Fruit fly (Drosophila melanogaster): ENCODE data around the gene AMPdeam.

The AMPdeam gene

dm6 chrX:13819682-13820081, 26.0 kb downstream of the AMPdeam start:
- no peak for TF ChIP-seq CG8632 (GFP tag; optimal IDR thresholded peaks at IDR 0.05)
- TF ChIP-seq CG15336 (GFP tag; IDR thresholded peaks at IDR 0.05), result peak; percentile 6; the same call in 1 of the 2 replicates
- TF ChIP-seq Blimp-1 (GFP tag; optimal IDR thresholded peaks at IDR 0.05), result peak; percentile 71

- TF ChIP-seq salr (GFP tag; optimal IDR thresholded peaks at IDR 0.05) (peak in 1 of 2 experiments; percentile 22), eg (GFP tag; IDR thresholded peaks at IDR 0.05) (0 out of 3 replicates have a peak, but pooled peaks have one; percentile 22), pdm3 (GFP tag; optimal IDR thresholded peaks at IDR 0.05) (peak; percentile 10), spab (GFP tag; optimal IDR thresholded peaks at IDR 0.05) (no peak), CG10631 (GFP tag; optimal IDR thresholded peaks at IDR 0.05) (peak; percentile 22), achi (GFP tag; optimal IDR thresholded peaks at IDR 0.05) (no peak), Ets96B (tag; optimal IDR thresholded peaks at IDR 0.05) (no peak), Hr4 (GFP tag; optimal IDR thresholded peaks at IDR 0.05) (peak; percentile 37), Sox14 (GFP tag; optimal IDR thresholded peaks at IDR 0.05) (no peak), CG4318 (GFP tag; optimal IDR thresholded peaks at IDR 0.05) (peak; percentile 23), CG8119 (GFP tag; IDR thresholded peaks at IDR 0.05) (peak; percentile 40; the same call in 1 of the 3 replicates), topi (GFP tag; optimal IDR thresholded peaks at IDR 0.05) (no peak), lz (GFP tag; optimal IDR thresholded peaks at IDR 0.05) (no peak), CG32006 (GFP tag; optimal IDR thresholded peaks at IDR 0.05) (peak; percentile 68), Eip78C (GFP tag) (peak; percentile 64), CG6276 (GFP tag; optimal IDR thresholded peaks at IDR 0.05) (peak; percentile 11), CG15336 (GFP tag; IDR thresholded peaks at IDR 0.05) (0 out of 2 replicates have a peak, but pooled peaks have one; percentile 24)
Measured at dm6 chrX:13818841-13819240, 26.8 kb downstream of the AMPdeam start.

dm6 chrX:13818172-13818472, 27.5 kb downstream of the AMPdeam start:
- TF ChIP-seq vri (GFP tag; optimal IDR thresholded peaks at IDR 0.05), result peak; percentile 67
- no peak for TF ChIP-seq Hr39 (GFP tag; optimal IDR thresholded peaks at IDR 0.05)
- TF ChIP-seq CG6792 (GFP tag; optimal IDR thresholded peaks at IDR 0.05), result no peak
- TF ChIP-seq Eip93F (GFP tag; optimal IDR thresholded peaks at IDR 0.05), result no peak

- TF ChIP-seq dac (GFP tag; optimal IDR thresholded peaks at IDR 0.05), result no peak
- no peak for TF ChIP-seq Hr38 (GFP tag; optimal IDR thresholded peaks at IDR 0.05)
- peak; percentile 3 for TF ChIP-seq Sox102F (GFP tag; optimal IDR thresholded peaks at IDR 0.05)
- TF ChIP-seq CG8119 (GFP tag; IDR thresholded peaks at IDR 0.05), result peak; percentile 45; the same call in 1 of the 3 replicates
- no peak for TF ChIP-seq Sox14 (GFP tag; optimal IDR thresholded peaks at IDR 0.05)
- TF ChIP-seq CG8319 (GFP tag; optimal IDR thresholded peaks at IDR 0.05), result no peak
- no peak for TF ChIP-seq CG10631 (GFP tag; optimal IDR thresholded peaks at IDR 0.05)
- TF ChIP-seq Hr39 (GFP tag; optimal IDR thresholded peaks at IDR 0.05), result peak; percentile 9
- TF ChIP-seq CG32006 (GFP tag; optimal IDR thresholded peaks at IDR 0.05), result peak; percentile 35
- peak; percentile 55 for TF ChIP-seq CG6276 (GFP tag; optimal IDR thresholded peaks at IDR 0.05)
- TF ChIP-seq OdsH (GFP tag; optimal IDR thresholded peaks at IDR 0.05), result peak; percentile 12
- peak; percentile 23; the same call in 1 of the 3 replicates for TF ChIP-seq CG6163 (GFP tag; IDR thresholded peaks at IDR 0.05)
- TF ChIP-seq eg (GFP tag; IDR thresholded peaks at IDR 0.05), result peak; percentile 73
- TF ChIP-seq Hr4 (GFP tag; optimal IDR thresholded peaks at IDR 0.05), result peak; percentile 6
- peak; percentile 28 for TF ChIP-seq pdm3 (GFP tag; optimal IDR thresholded peaks at IDR 0.05)
- peak; percentile 82 for TF ChIP-seq svp (GFP tag)
- TF ChIP-seq Smox (GFP tag; optimal IDR thresholded peaks at IDR 0.05), result no peak
- TF ChIP-seq net (GFP tag; optimal IDR thresholded peaks at IDR 0.05), result peak; percentile 0
- no peak for TF ChIP-seq CG11294 (GFP tag; IDR thresholded peaks at IDR 0.05)
- TF ChIP-seq esn (GFP tag; optimal IDR thresholded peaks at IDR 0.05), result peak; percentile 27
- peak; percentile 13 for TF ChIP-seq Met (GFP tag; optimal IDR thresholded peaks at IDR 0.05)
- TF ChIP-seq CG15336 (GFP tag; IDR thresholded peaks at IDR 0.05), result peak; percentile 75
- peak; percentile 48 for TF ChIP-seq fkh (GFP tag; optimal IDR thresholded peaks at IDR 0.05)
- TF ChIP-seq dsx (GFP tag; optimal IDR thresholded peaks at IDR 0.05; ENCODE audit: poor library complexity, severe bottlenecking), result no peak
- TF ChIP-seq Eip78C (GFP tag), result peak; percentile 73
Measured at dm6 chrX:13817418-13818171, 28.1 kb downstream of the AMPdeam start.
